Fruit fly (Drosophila melanogaster): ENCODE data around the gene Hsc70-3.

dm6 chrX:11852310-11852709 lies 45.4 kb upstream of the Hsc70-3 start, which contains the start of gene p24-1:
- TF ChIP-seq CG15710 (tag; optimal IDR thresholded peaks at IDR 0.05), result peak; percentile 13
- no peak for TF ChIP-seq CG14655 (GFP tag; optimal IDR thresholded peaks at IDR 0.05)
- TF ChIP-seq Ets98B (GFP tag; IDR thresholded peaks at IDR 0.05), result peak; percentile 39; the same call in 1 of the 2 replicates
- no peak for TF ChIP-seq Pif1A (GFP tag; optimal IDR thresholded peaks at IDR 0.05)
- TF ChIP-seq CG12605 (GFP tag; IDR thresholded peaks at IDR 0.05), result no peak

Measured in whole organism, pupa.